Worm (Caenorhabditis elegans): Measurements from ENCODE around the gene F39H12.3.

F39H12.3 gene

ce11 chrX:810694-811093 is 30.6 kb downstream of the F39H12.3 start, which contains the start of gene F25E2.2:
Gene F25E2.2 (minus strand): TSS chrX:810794.
- TF ChIP-seq lsy-12 (tag; optimal IDR thresholded peaks at IDR 0.05) (no peak), elt-3 (tag; optimal IDR thresholded peaks at IDR 0.05) (no peak), nhr-11 (tag; optimal IDR thresholded peaks at IDR 0.05) (no peak), nhr-25 (tag; optimal IDR thresholded peaks at IDR 0.05) (no peak), mml-1 (tag; optimal IDR thresholded peaks at IDR 0.05) (no peak), lin-15B (tag; optimal IDR thresholded peaks at IDR 0.05) (no peak), nhr-77 (tag; optimal IDR thresholded peaks at IDR 0.05) (no peak), nfya-1 (tag; optimal IDR thresholded peaks at IDR 0.05; ENCODE audit: insufficient read depth) (no peak), pha-4 (tag; optimal IDR thresholded peaks at IDR 0.05) (no peak), mdl-1 (tag; optimal IDR thresholded peaks at IDR 0.05) (no peak), tbx-2 (tag; optimal IDR thresholded peaks at IDR 0.05) (no peak), hmg-11 (tag; optimal IDR thresholded peaks at IDR 0.05) (no peak), ztf-11 (tag; optimal IDR thresholded peaks at IDR 0.05) (no peak), sea-2 (GFP tag; optimal IDR thresholded peaks at IDR 0.05) (no peak)

ce11 chrX:806515-806914 is 34.8 kb downstream of the F39H12.3 start:
- TF ChIP-seq nhr-237 (tag; optimal IDR thresholded peaks at IDR 0.05) (peak; percentile 70), ceh-9 (tag; optimal IDR thresholded peaks at IDR 0.05) (peak; percentile 61), mml-1 (tag; optimal IDR thresholded peaks at IDR 0.05) (no peak), nfya-1 (tag; optimal IDR thresholded peaks at IDR 0.05; ENCODE audit: insufficient read depth) (peak; percentile 95), pha-4 (tag; optimal IDR thresholded peaks at IDR 0.05) (peak; percentile 97), nhr-23 (tag; optimal IDR thresholded peaks at IDR 0.05) (peak; percentile 99), nhr-28 (tag; optimal IDR thresholded peaks at IDR 0.05) (peak; percentile 96), ceh-82 (tag; optimal IDR thresholded peaks at IDR 0.05) (peak; percentile 99), ceh-16 (tag; optimal IDR thresholded peaks at IDR 0.05) (peak; percentile 77), skn-1 (tag; optimal IDR thresholded peaks at IDR 0.05) (peak; percentile 97), daf-12 (tag; optimal IDR thresholded peaks at IDR 0.05) (peak; percentile 84), nhr-67 (tag; optimal IDR thresholded peaks at IDR 0.05) (peak; percentile 70), lin-15B (tag; optimal IDR thresholded peaks at IDR 0.05) (peak; percentile 66), elt-2 (tag; optimal IDR thresholded peaks at IDR 0.05) (peak; percentile 88), R02D3.7 (tag; optimal IDR thresholded peaks at IDR 0.05) (peak; percentile 92), aly-2 (tag; optimal IDR thresholded peaks at IDR 0.05) (peak; percentile 95), nhr-25 (tag; optimal IDR thresholded peaks at IDR 0.05) (peak; percentile 97), lsy-12 (tag; optimal IDR thresholded peaks at IDR 0.05) (peak; percentile 96), pqm-1 (tag; optimal IDR thresholded peaks at IDR 0.05) (peak; percentile 89), unc-62 (GFP tag; optimal IDR thresholded peaks at IDR 0.05) (peak; percentile 91), ZK546.5 (tag; optimal IDR thresholded peaks at IDR 0.05) (peak; percentile 61), nhr-77 (tag; optimal IDR thresholded peaks at IDR 0.05) (peak; percentile 98), jun-1 (tag; optimal IDR thresholded peaks at IDR 0.05) (peak; percentile 99), fkh-2 (tag; optimal IDR thresholded peaks at IDR 0.05) (peak; percentile 93), sea-2 (GFP tag; optimal IDR thresholded peaks at IDR 0.05) (no peak), fkh-10 (GFP tag; optimal IDR thresholded peaks at IDR 0.05) (peak; percentile 97), mdl-1 (tag; optimal IDR thresholded peaks at IDR 0.05) (peak; percentile 80), ama-1 (optimal IDR thresholded peaks at IDR 0.05) (peak; percentile 56), fos-1 (tag; optimal IDR thresholded peaks at IDR 0.05) (peak; percentile 97), nhr-76 (tag; optimal IDR thresholded peaks at IDR 0.05) (peak; percentile 93), tbx-2 (tag; optimal IDR thresholded peaks at IDR 0.05) (peak; percentile 98), zag-1 (tag; optimal IDR thresholded peaks at IDR 0.05) (peak; percentile 91), nhr-11 (tag; optimal IDR thresholded peaks at IDR 0.05) (peak; percentile 96), nhr-43 (tag; optimal IDR thresholded peaks at IDR 0.05; ENCODE audit: poor library complexity, severe bottlenecking) (peak; percentile 99), ceh-28 (tag; optimal IDR thresholded peaks at IDR 0.05) (peak; percentile 98), lin-39 (tag; optimal IDR thresholded peaks at IDR 0.05) (peak; percentile 99), unc-39 (tag; optimal IDR thresholded peaks at IDR 0.05) (peak; percentile 50), egl-27 (tag; optimal IDR thresholded peaks at IDR 0.05) (peak; percentile 94), eor-1 (tag; optimal IDR thresholded peaks at IDR 0.05) (peak in 1 of 2 experiments; percentile 78), ztf-11 (tag; optimal IDR thresholded peaks at IDR 0.05) (peak; percentile 66), ztf-4 (tag; optimal IDR thresholded peaks at IDR 0.05) (peak; percentile 88), hmg-11 (tag; optimal IDR thresholded peaks at IDR 0.05) (peak; percentile 100), nhr-12 (tag; optimal IDR thresholded peaks at IDR 0.05) (peak; percentile 23), snpc-4 (tag; optimal IDR thresholded peaks at IDR 0.05) (peak; percentile 95), elt-3 (tag; optimal IDR thresholded peaks at IDR 0.05) (peak; percentile 85 to 96 (median 87)), egl-5 (tag; optimal IDR thresholded peaks at IDR 0.05) (peak; percentile 99), elt-1 (tag; optimal IDR thresholded peaks at IDR 0.05) (peak; percentile 74)
